Fruit fly (Drosophila melanogaster) whole organism, prepupa: Measurements from ENCODE around the gene NFAT.

Experiments
- Blimp-1 ChIP-seq: fragments of 200-800 bp; sonication (Bioruptor generic); optimal IDR thresholded peaks from 3 replicates; lab custom pipeline; 2017; ENCODE audit warnings: missing biosample characterization, missing genetic modification characterization, mild to moderate bottlenecking, moderate library complexity, missing genetic modification reagents
- CG11294 ChIP-seq: fragments of 200-800 bp; sonication (Bioruptor generic); IDR thresholded peaks from 2 replicates; pipeline ENCODE4 v1.3.6; 2022; ENCODE audit warnings: missing biosample characterization, missing genetic modification characterization
- CG31627 ChIP-seq: fragments of 200-800 bp; sonication (Bioruptor generic); optimal IDR thresholded peaks from 3 replicates; lab custom pipeline; 2016; ENCODE audit warnings: missing biosample characterization, missing genetic modification characterization
- Eip93F ChIP-seq: fragments of 200-800 bp; sonication (Bioruptor generic); optimal IDR thresholded peaks from 2 replicates; lab custom pipeline; 2016; ENCODE audit warnings: missing biosample characterization, mild to moderate bottlenecking, missing genetic modification characterization
- Hr39 ChIP-seq: fragments of 200-800 bp; sonication (Bioruptor generic); optimal IDR thresholded peaks from 2 replicates; lab custom pipeline; 2016; ENCODE audit warnings: missing biosample characterization, missing genetic modification characterization
- Sox14 ChIP-seq: fragments of 200-800 bp; sonication (Bioruptor generic); optimal IDR thresholded peaks from 3 replicates; lab custom pipeline; 2016; ENCODE audit warnings: missing biosample characterization, missing genetic modification characterization
- dsx ChIP-seq: fragments of 200-800 bp; optimal IDR thresholded peaks from 3 replicates; lab custom pipeline; 2019; ENCODE audit warnings: missing biosample characterization, mild to moderate bottlenecking, missing genetic modification characterization, moderate library complexity; ENCODE audit not compliant: poor library complexity, severe bottlenecking

- TF ChIP-seq Eip93F (GFP tag; lab: Kevin White, UChicago) = no peak
- no peak for TF ChIP-seq CG31627 (GFP tag; lab: Kevin White, UChicago)
- TF ChIP-seq Sox14 (GFP tag; lab: Kevin White, UChicago) = no peak
- no peak for TF ChIP-seq Blimp-1 (GFP tag; lab: Kevin White, UChicago)
- no peak for TF ChIP-seq Hr39 (GFP tag; lab: Kevin White, UChicago)
- no peak for TF ChIP-seq dsx (GFP tag; lab: Kevin White, UChicago)
- peak; percentile 29; the same call in 1 of the 2 replicates for TF ChIP-seq CG11294 (GFP tag; lab: Robert Waterston, UW)
These were observed 74.3 kb downstream of the NFAT start for dm6 chrX:13698717-13699427.
